Worm (Caenorhabditis elegans) whole organism, mixed stage, embryonic: Measurements from ENCODE around the gene K06B9.6.

Experiments used
- ces-1 ChIP-seq: fragments of 150-350 bp; optimal IDR thresholded peaks from 2 replicates; lab custom pipeline; 2014; ENCODE audit warnings: missing biosample characterization, missing genetic modification reagents, missing genetic modification characterization
- hlh-1 ChIP-seq: fragments of 150-350 bp; optimal IDR thresholded peaks from 2 replicates; lab custom pipeline; 2014; ENCODE audit warnings: missing biosample characterization, missing genetic modification reagents, missing genetic modification characterization
- lin-13 ChIP-seq: fragments of 150-350 bp; optimal IDR thresholded peaks from 2 replicates; lab custom pipeline; 2014; ENCODE audit warnings: missing biosample characterization, missing genetic modification characterization
- mls-2 ChIP-seq: sonication (generic microtip); optimal IDR thresholded peaks from 2 replicates; lab custom pipeline; 2016; ENCODE audit warnings: mild to moderate bottlenecking, missing genetic modification characterization, moderate library complexity, missing compliant biosample characterization
- nhr-12 ChIP-seq: fragments of 150-350 bp; optimal IDR thresholded peaks from 2 replicates; lab custom pipeline; 2014; ENCODE audit warnings: missing biosample characterization, missing genetic modification characterization
- nhr-2 ChIP-seq: fragments of 150-350 bp; optimal IDR thresholded peaks from 2 replicates; lab custom pipeline; 2014; ENCODE audit warnings: missing biosample characterization, missing genetic modification characterization
- nhr-76 ChIP-seq: sonication (generic microtip); optimal IDR thresholded peaks from 2 replicates; lab custom pipeline; 2017; ENCODE audit warnings: missing biosample characterization, missing genetic modification characterization
- snpc-4 ChIP-seq: fragments of 150-350 bp; optimal IDR thresholded peaks from 2 replicates; lab custom pipeline; 2014; ENCODE audit warnings: missing biosample characterization, missing genetic modification characterization

ce11 chrIV:4235315-4236024 lies 38.8 kb upstream of the K06B9.6 start, which contains the start of the genes zipt-2.2 and dpy-13:
- TF ChIP-seq mls-2 (tag; lab: Kevin White, UChicago) (no peak), snpc-4 (no peak), nhr-12 (tag; lab: Kevin White, UChicago) (no peak), hlh-1 (no peak), ces-1 (GFP tag; lab: Kevin White, UChicago) (no peak), nhr-76 (tag; lab: Kevin White, UChicago) (no peak), lin-13 (tag; lab: Kevin White, UChicago) (no peak), nhr-2 (tag; lab: Kevin White, UChicago) (no peak)
